Worm (Caenorhabditis elegans): ENCODE data around the gene C08E3.14.
A peak's percentile ranks its signal among the peaks of the same experiment; 100 is the strongest.
"Not testable (repeated sequence)": the region's sequence is repeated elsewhere in the genome, so short reads cannot be mapped to it uniquely, and the experiment has no call there.

The C08E3.14 gene

DNA sequence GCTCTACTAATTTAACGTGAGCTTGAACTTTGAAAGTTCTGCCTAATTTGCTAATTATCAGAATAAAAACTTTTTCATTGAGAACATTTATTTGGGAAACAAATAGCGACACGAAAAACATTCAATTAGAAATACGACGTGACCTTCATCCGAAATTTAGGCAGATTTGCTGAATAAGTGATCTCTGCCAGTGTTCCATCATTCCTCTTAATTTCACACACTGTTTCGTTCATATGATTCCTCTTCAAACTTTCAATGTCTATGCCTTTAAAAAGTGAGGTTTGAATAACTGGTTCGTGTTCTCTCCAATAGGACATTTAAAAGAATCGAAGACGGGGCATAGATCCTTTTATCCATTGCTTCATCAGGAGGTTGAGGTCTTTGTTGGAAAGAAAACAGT lies 24.7 kb downstream of the C08E3.14 start, which contains the start of gene fbxb-20:
Gene fbxb-20, minus strand, starts transcription at position 101 of the 400 bp plus-strand sequence.
- TF ChIP-seq tbx-11 (GFP tag; IDR thresholded peaks at IDR 0.05) (no peak), ama-1 (optimal IDR thresholded peaks at IDR 0.05) (no peak), B0310.2 (tag; optimal IDR thresholded peaks at IDR 0.05) (no peak), tbx-37 (GFP tag; conservative IDR thresholded peaks at IDR 0.05) (no peak), scrt-1 (GFP tag; IDR thresholded peaks at IDR 0.05) (no peak), pes-1 (GFP tag; IDR thresholded peaks at IDR 0.05) (no peak), ets-7 (tag; optimal IDR thresholded peaks at IDR 0.05) (no peak), hmg-4 (GFP tag; optimal IDR thresholded peaks at IDR 0.05) (no peak), ceh-36 (tag; optimal IDR thresholded peaks at IDR 0.05) (no peak), aly-1 (tag; optimal IDR thresholded peaks at IDR 0.05) (no peak), ceh-13 (GFP tag; optimal IDR thresholded peaks at IDR 0.05) (no peak), sea-1 (GFP tag; conservative IDR thresholded peaks at IDR 0.05) (no peak), hmbx-1 (tag; optimal IDR thresholded peaks at IDR 0.05) (no peak), tra-4 (tag; optimal IDR thresholded peaks at IDR 0.05) (no peak), flt-1 (GFP tag; IDR thresholded peaks at IDR 0.05) (no peak), F13C5.2 (tag; optimal IDR thresholded peaks at IDR 0.05) (no peak), hnd-1 (tag; optimal IDR thresholded peaks at IDR 0.05) (no peak)

- TF ChIP-seq tra-4 (tag; optimal IDR thresholded peaks at IDR 0.05) (no peak), ceh-36 (tag; optimal IDR thresholded peaks at IDR 0.05) (no peak), tbx-11 (GFP tag; IDR thresholded peaks at IDR 0.05) (no peak), ama-1 (optimal IDR thresholded peaks at IDR 0.05) (no peak), sea-1 (GFP tag; conservative IDR thresholded peaks at IDR 0.05) (no peak), aly-1 (tag; optimal IDR thresholded peaks at IDR 0.05) (no peak), pes-1 (GFP tag; IDR thresholded peaks at IDR 0.05) (no peak), flt-1 (GFP tag; IDR thresholded peaks at IDR 0.05) (no peak)
Measured at ce11 chrII:1651804-1652203, 26.0 kb downstream of the C08E3.14 start, which contains the start of gene fbxb-16. Gene fbxb-16, minus strand, starts transcription at chrII:1651904.

- no peak for TF ChIP-seq ets-7 (tag; optimal IDR thresholded peaks at IDR 0.05)
- no peak for TF ChIP-seq F13C5.2 (tag; optimal IDR thresholded peaks at IDR 0.05)
- no peak for TF ChIP-seq ceh-36 (tag; optimal IDR thresholded peaks at IDR 0.05)
- TF ChIP-seq ceh-13 (GFP tag; optimal IDR thresholded peaks at IDR 0.05) = no peak
- no peak for TF ChIP-seq hmbx-1 (tag; optimal IDR thresholded peaks at IDR 0.05)
- TF ChIP-seq pes-1 (GFP tag; IDR thresholded peaks at IDR 0.05) = no peak
Measured at ce11 chrII:1653397-1653796, 27.6 kb downstream of the C08E3.14 start, which contains the start of gene fbxb-15. Gene fbxb-15, minus strand, starts transcription at chrII:1653497.

- TF ChIP-seq B0310.2 (tag; optimal IDR thresholded peaks at IDR 0.05) (no peak), ama-1 (optimal IDR thresholded peaks at IDR 0.05) (no peak), tra-4 (tag; optimal IDR thresholded peaks at IDR 0.05) (no peak), ceh-13 (GFP tag; optimal IDR thresholded peaks at IDR 0.05) (no peak), tbx-11 (GFP tag; IDR thresholded peaks at IDR 0.05) (no peak), aly-1 (tag; optimal IDR thresholded peaks at IDR 0.05) (no peak)
Measured at ce11 chrII:1654917-1655316, 29.2 kb downstream of the C08E3.14 start, which contains the start of gene btb-12. Gene btb-12, plus strand, starts transcription at chrII:1655217.

DNA sequence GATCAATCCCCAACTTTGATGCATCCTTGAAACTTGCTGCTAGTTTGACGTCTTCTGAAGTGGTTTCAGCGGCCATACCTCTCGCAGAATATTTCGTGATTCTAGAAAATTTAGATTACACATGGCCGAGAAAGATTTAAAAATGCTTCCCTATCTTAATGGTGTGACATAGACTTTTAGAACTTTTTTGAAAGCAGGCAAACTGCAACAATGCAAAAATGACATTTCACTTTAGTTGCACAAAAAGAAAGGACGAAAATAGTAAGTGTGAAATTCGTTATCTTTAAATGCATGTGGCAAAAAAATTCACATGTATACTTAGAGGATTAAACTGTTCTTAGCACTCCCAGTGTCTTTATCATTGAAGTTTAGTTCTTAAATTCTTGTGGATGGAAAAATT lies 31.4 kb downstream of the C08E3.14 start, which contains the start of gene ZC204.12:
Gene ZC204.12, minus strand, starts transcription at position 101 of the 400 bp plus-strand sequence.
- TF ChIP-seq aly-1 (tag; optimal IDR thresholded peaks at IDR 0.05) = no peak

DNA sequence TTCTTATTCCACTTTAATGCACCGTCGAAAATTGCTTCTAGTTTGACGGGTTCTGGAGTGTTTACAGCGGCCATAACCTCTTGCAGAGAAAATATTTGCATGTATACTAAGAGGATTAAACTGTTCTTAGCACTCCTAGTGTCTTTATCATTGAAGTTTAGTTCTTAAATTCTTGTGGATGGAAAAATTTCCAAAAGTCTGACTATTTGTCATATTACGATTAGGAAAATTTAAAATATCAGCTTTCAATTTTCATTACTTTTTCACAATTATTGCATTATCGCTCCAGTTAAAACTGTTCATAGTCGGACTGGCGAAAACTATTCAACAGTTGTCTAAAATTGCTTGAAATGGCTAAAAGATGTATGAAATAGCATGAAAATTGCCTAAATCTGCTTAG lies 35.1 kb downstream of the C08E3.14 start, which contains the start of gene ZC204.13:
Gene ZC204.13, minus strand, starts transcription at position 101 of the 400 bp plus-strand sequence.
- TF ChIP-seq tra-4 (tag; optimal IDR thresholded peaks at IDR 0.05); ceh-36 (tag; optimal IDR thresholded peaks at IDR 0.05); tbx-11 (GFP tag; IDR thresholded peaks at IDR 0.05): not testable (repeated sequence)

DNA sequence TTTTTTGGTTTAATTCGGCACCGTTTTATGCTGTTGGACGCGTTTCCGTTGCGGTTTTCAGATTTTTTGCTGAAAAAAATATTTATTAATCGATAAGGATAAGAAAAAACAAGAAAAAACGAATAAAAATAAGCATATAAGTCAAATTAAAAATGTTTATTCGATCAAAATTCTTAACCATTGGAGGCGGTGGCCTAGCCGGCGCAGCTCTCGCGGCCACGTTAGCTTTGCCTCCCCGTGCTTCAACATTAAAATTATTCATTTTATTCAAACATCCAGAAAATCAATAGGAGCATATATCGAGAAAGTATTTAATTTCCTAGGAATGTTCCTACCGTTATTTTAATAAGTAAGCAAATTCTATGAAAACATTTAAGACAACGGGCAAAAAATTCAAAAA lies 37.1 kb downstream of the C08E3.14 start, which contains the start of gene ZC204.14:
Gene ZC204.14, minus strand, starts transcription at position 69 of the 400 bp plus-strand sequence.
- TF ChIP-seq hnd-1 (tag; optimal IDR thresholded peaks at IDR 0.05) (no peak), hmbx-1 (tag; optimal IDR thresholded peaks at IDR 0.05) (no peak), F13C5.2 (tag; optimal IDR thresholded peaks at IDR 0.05) (no peak), pes-1 (GFP tag; IDR thresholded peaks at IDR 0.05) (no peak), tra-4 (tag; optimal IDR thresholded peaks at IDR 0.05) (no peak), aly-1 (tag; optimal IDR thresholded peaks at IDR 0.05) (no peak), hmg-4 (GFP tag; optimal IDR thresholded peaks at IDR 0.05) (no peak), ceh-13 (GFP tag; optimal IDR thresholded peaks at IDR 0.05) (no peak), tbx-37 (GFP tag; conservative IDR thresholded peaks at IDR 0.05) (no peak), tbx-11 (GFP tag; IDR thresholded peaks at IDR 0.05) (no peak), flt-1 (GFP tag; IDR thresholded peaks at IDR 0.05) (no peak)

ce11 chrII:1663516-1663915 lies 37.8 kb downstream of the C08E3.14 start, which contains the start of gene duxl-1:
Gene duxl-1, plus strand, starts transcription at chrII:1663699.
- TF ChIP-seq ceh-36 (tag; optimal IDR thresholded peaks at IDR 0.05) = no peak
- peak; percentile 16 for TF ChIP-seq hmg-4 (GFP tag; optimal IDR thresholded peaks at IDR 0.05)

- TF ChIP-seq hmbx-1 (tag; optimal IDR thresholded peaks at IDR 0.05) = no peak
- TF ChIP-seq tbx-11 (GFP tag; IDR thresholded peaks at IDR 0.05) = no peak
- TF ChIP-seq ets-7 (tag; optimal IDR thresholded peaks at IDR 0.05) = no peak
- no peak for TF ChIP-seq tra-4 (tag; optimal IDR thresholded peaks at IDR 0.05)
- no peak for TF ChIP-seq scrt-1 (GFP tag; IDR thresholded peaks at IDR 0.05)
- no peak for TF ChIP-seq B0310.2 (tag; optimal IDR thresholded peaks at IDR 0.05)
- TF ChIP-seq F13C5.2 (tag; optimal IDR thresholded peaks at IDR 0.05) = no peak
- no peak for TF ChIP-seq aly-1 (tag; optimal IDR thresholded peaks at IDR 0.05)
- TF ChIP-seq flt-1 (GFP tag; IDR thresholded peaks at IDR 0.05) = no peak
- TF ChIP-seq hmg-4 (GFP tag; optimal IDR thresholded peaks at IDR 0.05) = no peak
- no peak for TF ChIP-seq ceh-13 (GFP tag; optimal IDR thresholded peaks at IDR 0.05)
- TF ChIP-seq hnd-1 (tag; optimal IDR thresholded peaks at IDR 0.05) = no peak
- no peak for TF ChIP-seq tbx-37 (GFP tag; conservative IDR thresholded peaks at IDR 0.05)
- no peak for TF ChIP-seq pes-1 (GFP tag; IDR thresholded peaks at IDR 0.05)
Measured at ce11 chrII:1666025-1666424, 40.3 kb downstream of the C08E3.14 start, which contains the start of gene srlf-29. Gene srlf-29, plus strand, starts transcription at chrII:1666325.

All from whole organism, early embryonic.